Worm (Caenorhabditis elegans) whole organism, early embryonic: ENCODE data around the gene Y39A1A.9.

ENCODE experiments used
- B0310.2 ChIP-seq: sonication (generic microtip); optimal IDR thresholded peaks from 2 replicates; lab custom pipeline; 2016; ENCODE audit warnings: mild to moderate bottlenecking, missing genetic modification characterization, missing compliant biosample characterization
- F13C5.2 ChIP-seq: sonication (generic microtip); optimal IDR thresholded peaks from 2 replicates; lab custom pipeline; 2017; ENCODE audit warnings: mild to moderate bottlenecking, missing genetic modification characterization, inconsistent platforms, missing compliant biosample characterization
- ama-1 ChIP-seq: fragments of 150-350 bp; optimal IDR thresholded peaks from 2 replicates; lab custom pipeline; 2014
- ceh-36 ChIP-seq: sonication (generic microtip); optimal IDR thresholded peaks from 2 replicates; lab custom pipeline; 2016; ENCODE audit warnings: missing genetic modification characterization, inconsistent platforms, missing compliant biosample characterization
- ets-7 ChIP-seq: sonication (generic microtip); optimal IDR thresholded peaks from 2 replicates; lab custom pipeline; 2016; ENCODE audit warnings: missing genotype, missing genetic modification characterization, missing compliant biosample characterization
- flt-1 ChIP-seq: fragments of 200-800 bp; sonication (Bioruptor generic); IDR thresholded peaks from 2 replicates; pipeline ENCODE4 v1.3.6; 2022; ENCODE audit warnings: missing genetic modification characterization, missing compliant biosample characterization
- tbx-37 ChIP-seq: fragments of 200-800 bp; sonication (Bioruptor generic); conservative IDR thresholded peaks from 2 replicates; pipeline ENCODE4 v1.3.6; 2022; ENCODE audit warnings: missing genetic modification reagents, missing genetic modification characterization, missing compliant biosample characterization
- tra-4 ChIP-seq: sonication (generic microtip); optimal IDR thresholded peaks from 2 replicates; lab custom pipeline; 2017; ENCODE audit warnings: missing genetic modification characterization, missing compliant biosample characterization

DNA sequence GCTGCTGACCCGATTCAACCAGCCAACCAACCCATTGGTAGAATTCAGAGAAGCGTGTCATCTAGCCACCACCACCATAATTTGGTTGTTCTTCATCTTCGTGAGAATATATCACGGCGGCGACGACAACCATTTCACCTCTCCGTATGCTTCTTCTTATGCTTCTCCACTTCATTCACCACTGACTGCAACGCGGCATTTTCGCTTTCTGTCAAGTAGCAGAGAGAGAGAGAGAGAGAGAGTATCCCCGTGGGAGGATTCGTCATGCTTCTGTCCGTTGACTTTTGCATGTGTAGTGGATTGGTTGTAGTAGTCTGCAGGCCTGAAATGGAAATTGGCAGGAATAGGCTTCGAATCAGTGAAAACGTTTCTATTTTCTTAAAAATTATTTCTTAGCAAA lies 38.6 kb upstream of the Y39A1A.9 start:
- TF ChIP-seq F13C5.2 (tag; lab: Kevin White, UChicago) = no peak
- no peak for TF ChIP-seq flt-1 (GFP tag; lab: Robert Waterston, UW)
- no peak for TF ChIP-seq ama-1
- TF ChIP-seq tbx-37 (GFP tag; lab: Robert Waterston, UW) = no peak
- no peak for TF ChIP-seq ets-7 (tag; lab: Kevin White, UChicago)
- TF ChIP-seq tra-4 (tag; lab: Kevin White, UChicago) = no peak
- no peak for TF ChIP-seq B0310.2
- TF ChIP-seq ceh-36 (tag; lab: Kevin White, UChicago) = no peak
